Worm (Caenorhabditis elegans) whole organism, L2 larva: ENCODE measurements around the gene srbc-25.

Source experiments
- egl-27 ChIP-seq: sonication (generic microtip); optimal IDR thresholded peaks from 3 replicates; lab custom pipeline; 2017; ENCODE audit warnings: missing biosample characterization, missing genetic modification reagents, missing genetic modification characterization
- nhr-23 ChIP-seq: fragments of 150-350 bp; optimal IDR thresholded peaks from 2 replicates; lab custom pipeline; 2014; ENCODE audit warnings: missing biosample characterization, missing genetic modification reagents, missing genetic modification characterization
- snpc-4 ChIP-seq: fragments of 150-350 bp; optimal IDR thresholded peaks from 2 replicates; lab custom pipeline; 2014; ENCODE audit warnings: missing biosample characterization, missing genetic modification characterization

DNA sequence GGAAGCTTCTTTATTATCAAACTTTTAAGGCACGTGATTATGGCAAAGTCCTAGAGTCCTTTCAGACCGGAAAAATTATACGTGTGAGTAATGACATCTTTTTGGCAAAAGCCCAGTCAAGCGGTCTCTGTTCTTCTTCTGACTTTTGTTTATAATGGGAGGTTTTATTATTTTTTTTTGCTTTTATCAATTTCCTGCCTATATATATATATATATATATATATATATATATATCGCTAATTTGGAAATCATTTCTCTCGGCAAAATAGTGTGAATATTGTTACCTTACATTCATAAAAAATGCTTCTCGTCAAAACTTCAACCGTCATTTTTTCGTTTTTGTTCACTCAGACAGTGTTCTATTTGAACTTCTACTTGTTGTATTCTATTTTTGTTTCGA lies 43.9 kb downstream of the srbc-25 start, which contains the start of gene srbc-62:
- TF ChIP-seq snpc-4 (tag; lab: Kevin White, UChicago) (no peak), nhr-23 (no peak), egl-27 (tag; lab: Kevin White, UChicago) (no peak)
